Fruit fly (Drosophila melanogaster) whole organism, prepupa: ENCODE results near the gene Ask1.

ENCODE experiments used
- Blimp-1 ChIP-seq: fragments of 200-800 bp; sonication (Bioruptor generic); optimal IDR thresholded peaks from 3 replicates; lab custom pipeline; 2017; ENCODE audit warnings: missing biosample characterization, missing genetic modification characterization, mild to moderate bottlenecking, moderate library complexity, missing genetic modification reagents
- CG10631 ChIP-seq: fragments of 200-800 bp; sonication (Bioruptor generic); optimal IDR thresholded peaks from 2 replicates; lab custom pipeline; 2016; ENCODE audit warnings: missing biosample characterization, missing genetic modification characterization
- CG11294 ChIP-seq: fragments of 200-800 bp; sonication (Bioruptor generic); IDR thresholded peaks from 2 replicates; pipeline ENCODE4 v1.3.6; 2022; ENCODE audit warnings: missing biosample characterization, missing genetic modification characterization
- CG11762 ChIP-seq: fragments of 200-800 bp; sonication (Bioruptor generic); optimal IDR thresholded peaks from 3 replicates; lab custom pipeline; 2016; ENCODE audit warnings: missing biosample characterization, missing genetic modification characterization; ENCODE audit not compliant: insufficient read depth
- CG11902 ChIP-seq: fragments of 200-800 bp; sonication (Bioruptor generic); optimal IDR thresholded peaks from 3 replicates; lab custom pipeline; 2016; ENCODE audit warnings: missing biosample characterization, missing genetic modification characterization
- CG15336 ChIP-seq: fragments of 200-800 bp; sonication (Bioruptor generic); IDR thresholded peaks from 2 replicates; pipeline ENCODE4 v1.3.6; 2022; ENCODE audit warnings: missing biosample characterization, missing genetic modification characterization
- CG1621 ChIP-seq: fragments of 200-800 bp; sonication (Bioruptor generic); optimal IDR thresholded peaks from 3 replicates; lab custom pipeline; 2018; ENCODE audit warnings: missing biosample characterization, mild to moderate bottlenecking, missing genetic modification characterization
- CG3032 ChIP-seq: fragments of 200-800 bp; optimal IDR thresholded peaks from 2 replicates; lab custom pipeline; 2019; ENCODE audit warnings: missing biosample characterization, mild to moderate bottlenecking, missing genetic modification characterization, moderate library complexity
- CG31627 ChIP-seq: fragments of 200-800 bp; sonication (Bioruptor generic); optimal IDR thresholded peaks from 3 replicates; lab custom pipeline; 2016; ENCODE audit warnings: missing biosample characterization, missing genetic modification characterization
- CG32006 ChIP-seq: fragments of 200-800 bp; sonication (Bioruptor generic); optimal IDR thresholded peaks from 3 replicates; lab custom pipeline; 2017; ENCODE audit warnings: missing biosample characterization, mild to moderate bottlenecking, missing genetic modification characterization
- CG34406 ChIP-seq: fragments of 200-800 bp; sonication (Bioruptor generic); optimal IDR thresholded peaks from 3 replicates; lab custom pipeline; 2016; ENCODE audit warnings: missing biosample characterization, missing genetic modification characterization
- CG3919 ChIP-seq: fragments of 200-800 bp; sonication (Bioruptor generic); optimal IDR thresholded peaks from 3 replicates; lab custom pipeline; 2016; ENCODE audit warnings: missing biosample characterization, missing genetic modification characterization
- CG4318 ChIP-seq: fragments of 200-800 bp; sonication (Bioruptor generic); optimal IDR thresholded peaks from 3 replicates; lab custom pipeline; 2017; ENCODE audit warnings: missing biosample characterization, mild to moderate bottlenecking, missing genetic modification characterization
- CG6163 ChIP-seq: fragments of 200-800 bp; sonication (Bioruptor generic); IDR thresholded peaks from 3 replicates; pipeline ENCODE4 v1.3.6; 2022; ENCODE audit warnings: missing biosample characterization, missing genetic modification characterization
- CG6276 ChIP-seq: fragments of 200-800 bp; sonication (Bioruptor generic); optimal IDR thresholded peaks from 2 replicates; lab custom pipeline; 2017; ENCODE audit warnings: missing biosample characterization, mild to moderate bottlenecking, missing genetic modification characterization
- CG6792 ChIP-seq: fragments of 200-800 bp; sonication (Bioruptor generic); optimal IDR thresholded peaks from 3 replicates; lab custom pipeline; 2016; ENCODE audit warnings: missing biosample characterization, missing genetic modification characterization
- CG6808 ChIP-seq: fragments of 200-800 bp; sonication (Bioruptor generic); optimal IDR thresholded peaks from 3 replicates; lab custom pipeline; 2017; ENCODE audit warnings: missing biosample characterization, missing genetic modification characterization, mild to moderate bottlenecking, moderate library complexity, missing genetic modification reagents
- CG8319 ChIP-seq: fragments of 200-800 bp; sonication (Bioruptor generic); optimal IDR thresholded peaks from 3 replicates; lab custom pipeline; 2016; ENCODE audit warnings: missing biosample characterization, missing genetic modification characterization
- CG8632 ChIP-seq: fragments of 200-800 bp; sonication (Bioruptor generic); optimal IDR thresholded peaks from 3 replicates; lab custom pipeline; 2016; ENCODE audit warnings: missing biosample characterization, missing genetic modification characterization
- CG9139 ChIP-seq: fragments of 200-800 bp; sonication (Bioruptor generic); optimal IDR thresholded peaks from 3 replicates; lab custom pipeline; 2017; ENCODE audit warnings: missing biosample characterization, mild to moderate bottlenecking, missing genetic modification characterization
- Eip78C ChIP-seq: fragments of 200-800 bp; sonication (Bioruptor generic); peaks from one replicate; lab custom pipeline; 2016; ENCODE audit warnings: missing biosample characterization, missing genetic modification characterization
- Ets21C ChIP-seq: fragments of 200-800 bp; sonication (Bioruptor generic); optimal IDR thresholded peaks from 3 replicates; lab custom pipeline; 2016; ENCODE audit warnings: missing biosample characterization, missing genetic modification characterization
- Ets96B ChIP-seq: fragments of 200-800 bp; optimal IDR thresholded peaks from 2 replicates; lab custom pipeline; 2019; ENCODE audit warnings: missing biosample characterization, mild to moderate bottlenecking, missing genetic modification characterization, moderate library complexity
- Gug ChIP-seq: fragments of 200-800 bp; sonication (Bioruptor generic); IDR thresholded peaks from 2 replicates; pipeline ENCODE4 v1.3.6; 2022; ENCODE audit warnings: missing biosample characterization, missing genetic modification characterization
- Hr39 ChIP-seq: fragments of 200-800 bp; sonication (Bioruptor generic); optimal IDR thresholded peaks from 2 replicates; lab custom pipeline; 2016; ENCODE audit warnings: missing biosample characterization, missing genetic modification characterization
- Hr4 ChIP-seq: fragments of 200-800 bp; sonication (Bioruptor generic); optimal IDR thresholded peaks from 3 replicates; lab custom pipeline; 2016; ENCODE audit warnings: missing biosample characterization, missing genetic modification characterization
- Lpt ChIP-seq: fragments of 200-800 bp; sonication (Bioruptor generic); optimal IDR thresholded peaks from 3 replicates; lab custom pipeline; 2016; ENCODE audit warnings: missing biosample characterization, missing genetic modification characterization
- OdsH ChIP-seq: fragments of 200-800 bp; sonication (Bioruptor generic); optimal IDR thresholded peaks from 3 replicates; lab custom pipeline; 2016; ENCODE audit warnings: missing biosample characterization, missing genetic modification characterization
- Sox15 ChIP-seq: fragments of 200-800 bp; sonication (Bioruptor generic); optimal IDR thresholded peaks from 3 replicates; lab custom pipeline; 2016; ENCODE audit warnings: missing biosample characterization, missing genetic modification characterization
- acj6 ChIP-seq: fragments of 200-800 bp; sonication (Bioruptor generic); optimal IDR thresholded peaks from 3 replicates; lab custom pipeline; 2016; ENCODE audit warnings: missing biosample characterization, missing genetic modification characterization
- cyc ChIP-seq: fragments of 200-800 bp; sonication (Bioruptor generic); optimal IDR thresholded peaks from 3 replicates; lab custom pipeline; 2016; ENCODE audit warnings: missing biosample characterization, missing genetic modification characterization
- dac ChIP-seq: fragments of 200-800 bp; sonication (Bioruptor generic); optimal IDR thresholded peaks from 2 replicates; lab custom pipeline; 2017; ENCODE audit warnings: missing biosample characterization, mild to moderate bottlenecking, missing genetic modification characterization
- esn ChIP-seq: fragments of 200-800 bp; sonication (Bioruptor generic); optimal IDR thresholded peaks from 2 replicates; lab custom pipeline; 2016; ENCODE audit warnings: missing biosample characterization, mild to moderate bottlenecking, missing genetic modification characterization, moderate library complexity
- fd59A ChIP-seq: fragments of 200-800 bp; sonication (Bioruptor generic); optimal IDR thresholded peaks from 2 replicates; lab custom pipeline; 2017; ENCODE audit warnings: missing biosample characterization, mild to moderate bottlenecking, missing genetic modification characterization, missing genetic modification reagents
- fd85E ChIP-seq: fragments of 200-800 bp; sonication (Bioruptor generic); optimal IDR thresholded peaks from 3 replicates; lab custom pipeline; 2016; ENCODE audit warnings: missing biosample characterization, missing genetic modification characterization
- lz ChIP-seq: fragments of 200-800 bp; sonication (Bioruptor generic); optimal IDR thresholded peaks from 3 replicates; lab custom pipeline; 2016; ENCODE audit warnings: missing biosample characterization, missing genetic modification characterization
- net ChIP-seq: fragments of 200-800 bp; sonication (Bioruptor generic); optimal IDR thresholded peaks from 3 replicates; lab custom pipeline; 2016; ENCODE audit warnings: missing biosample characterization, missing genetic modification characterization
- pdm3 ChIP-seq: fragments of 200-800 bp; sonication (Bioruptor generic); optimal IDR thresholded peaks from 3 replicates; lab custom pipeline; 2016; ENCODE audit warnings: missing biosample characterization, missing genetic modification characterization
- salr ChIP-seq, 2 experiments: fragments of 200-800 bp; sonication (Bioruptor generic); optimal IDR thresholded peaks; 3 replicates each; lab custom pipeline; 2016 to 2018; ENCODE audit warnings: missing biosample characterization in 2 of 2, missing genetic modification characterization in 2 of 2, mild to moderate bottlenecking in 1 of 2
- ss ChIP-seq, 2 experiments: fragments of 200-800 bp; sonication (Bioruptor generic); optimal IDR thresholded peaks; 2 replicates in 1 of 2; 3 replicates in 1 of 2; lab custom pipeline; 2017 to 2018; ENCODE audit warnings: mild to moderate bottlenecking in 2 of 2, missing biosample characterization in 2 of 2, missing genetic modification characterization in 2 of 2, moderate library complexity in 1 of 2
- svp ChIP-seq: fragments of 200-800 bp; sonication (Bioruptor generic); peaks from one replicate; lab custom pipeline; 2016; ENCODE audit warnings: missing biosample characterization, missing genetic modification characterization
- topi ChIP-seq: fragments of 200-800 bp; sonication (Bioruptor generic); optimal IDR thresholded peaks from 3 replicates; lab custom pipeline; 2016; ENCODE audit warnings: missing biosample characterization, missing genetic modification characterization
- vri ChIP-seq: fragments of 200-800 bp; sonication (Bioruptor generic); optimal IDR thresholded peaks from 3 replicates; lab custom pipeline; 2016; ENCODE audit warnings: missing biosample characterization, mild to moderate bottlenecking, missing genetic modification characterization

The Ask1 gene

DNA sequence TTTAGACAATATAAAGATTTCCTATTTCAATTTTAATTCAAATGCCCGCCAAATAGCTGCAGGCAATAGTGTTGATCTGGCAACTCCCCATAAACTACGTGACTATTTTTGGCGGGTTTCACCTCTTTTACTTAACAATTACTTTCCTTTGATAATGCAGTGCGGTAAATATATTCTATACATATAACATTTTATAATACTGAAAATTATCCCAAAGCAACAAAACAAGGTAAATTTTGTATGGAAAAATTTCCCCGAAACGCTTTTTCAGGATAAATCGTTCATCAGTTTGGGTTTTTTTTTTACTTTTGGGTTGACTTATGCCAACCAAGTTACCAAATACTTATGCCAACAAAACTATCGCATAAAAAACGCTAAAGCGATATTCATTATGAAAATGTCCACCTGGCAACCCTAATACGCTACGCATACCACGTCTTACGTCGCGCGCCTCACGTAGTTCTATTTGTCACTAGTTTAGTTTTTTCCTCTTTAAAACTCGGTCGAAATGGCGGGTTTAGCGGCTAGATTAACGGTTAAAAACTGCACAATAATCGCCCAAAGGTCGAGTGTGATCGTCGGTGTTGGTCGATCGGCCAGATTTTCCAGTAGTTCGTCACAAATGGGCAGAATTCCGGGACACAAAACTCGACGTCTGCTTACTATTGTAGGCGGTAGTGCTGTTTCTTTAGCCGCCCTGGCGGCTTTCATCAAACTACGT lies 32.5 kb upstream of the Ask1 start, which contains the start of gene MICU3:
Gene MICU3, plus strand, starts transcription at position 442 of the 721 bp plus-strand sequence.
- TF ChIP-seq Gug (peak; percentile 42), CG6808 (GFP tag; lab: Kevin White, UChicago) (no peak), net (GFP tag; lab: Kevin White, UChicago) (no peak), CG11762 (GFP tag; lab: Kevin White, UChicago) (peak; percentile 15), CG6163 (GFP tag; lab: Robert Waterston, UW) (peak; percentile 64; the same call in 1 of the 3 replicates), esn (GFP tag; lab: Kevin White, UChicago) (peak; percentile 52), cyc (peak; percentile 66), CG6276 (no peak), Eip78C (peak; percentile 76), CG11294 (GFP tag; lab: Robert Waterston, UW) (peak; percentile 17; the same call in 1 of the 2 replicates), topi (GFP tag; lab: Kevin White, UChicago) (peak; percentile 50), svp (GFP tag; lab: Kevin White, UChicago) (peak; percentile 79), acj6 (GFP tag; lab: Kevin White, UChicago) (peak; percentile 62), Lpt (GFP tag; lab: Kevin White, UChicago) (no peak), vri (peak; percentile 3), CG3919 (GFP tag; lab: Kevin White, UChicago) (no peak), Hr39 (no peak), fd59A (peak; percentile 7), CG3032 (no peak), pdm3 (GFP tag; lab: Kevin White, UChicago) (no peak), dac (peak; percentile 26), CG8319 (GFP tag; lab: Kevin White, UChicago) (peak; percentile 6), OdsH (GFP tag; lab: Kevin White, UChicago) (no peak), CG34406 (GFP tag; lab: Kevin White, UChicago) (no peak), CG4318 (GFP tag; lab: Kevin White, UChicago) (peak; percentile 48), CG6792 (GFP tag; lab: Kevin White, UChicago) (peak; percentile 45), CG11902 (peak; percentile 11), CG32006 (no peak), Hr4 (GFP tag; lab: Kevin White, UChicago) (no peak), salr (GFP tag; optimal IDR thresholded peaks at IDR 0.05; lab: Kevin White, UChicago) (peak in 1 of 2 experiments; percentile 10), CG10631 (GFP tag; lab: Kevin White, UChicago) (peak; percentile 69), CG9139 (GFP tag; lab: Kevin White, UChicago) (no peak), Ets21C (GFP tag; lab: Kevin White, UChicago) (peak; percentile 30), CG1621 (tag; lab: Kevin White, UChicago) (no peak), CG31627 (GFP tag; lab: Kevin White, UChicago) (peak; percentile 69), Ets96B (tag; lab: Kevin White, UChicago) (no peak), fd85E (GFP tag; lab: Kevin White, UChicago) (no peak), ss (GFP tag; optimal IDR thresholded peaks at IDR 0.05; lab: Kevin White, UChicago) (no peak), lz (GFP tag; lab: Kevin White, UChicago) (peak; percentile 59), CG15336 (GFP tag; lab: Robert Waterston, UW) (peak; percentile 50), Blimp-1 (GFP tag; lab: Kevin White, UChicago) (no peak), CG8632 (GFP tag; lab: Kevin White, UChicago) (peak; percentile 22), Sox15 (GFP tag; lab: Kevin White, UChicago) (peak; percentile 40)
